Worm (Caenorhabditis elegans) whole organism, young adult: ENCODE measurements around the gene grl-17.

ENCODE experiments used
- D2030.7 ChIP-seq: fragments of 200-800 bp; sonication (Bioruptor generic); IDR thresholded peaks from 2 replicates; pipeline ENCODE4 v1.3.6; 2022; ENCODE audit warnings: missing genetic modification reagents, missing genetic modification characterization, missing compliant biosample characterization
- F23B12.7 ChIP-seq: sonication (generic microtip); optimal IDR thresholded peaks from 2 replicates; lab custom pipeline; 2017; ENCODE audit warnings: missing genetic modification characterization, mild to moderate bottlenecking, missing compliant biosample characterization, antibody characterized with exemption, moderate library complexity; ENCODE audit not compliant: insufficient read depth
- F33H1.4 ChIP-seq: fragments of 200-800 bp; sonication (Bioruptor generic); IDR thresholded peaks from 2 replicates; pipeline ENCODE4 v1.3.6; 2022; ENCODE audit warnings: missing genetic modification reagents, missing genetic modification characterization, missing compliant biosample characterization
- F37B4.10 ChIP-seq: fragments of 200-800 bp; sonication (Bioruptor generic); IDR thresholded peaks from 2 replicates; pipeline ENCODE4 v1.3.6; 2022; ENCODE audit warnings: missing genetic modification characterization, missing compliant biosample characterization
- Y79H2A.3 ChIP-seq: fragments of 200-800 bp; sonication (Bioruptor generic); conservative IDR thresholded peaks from 2 replicates; pipeline ENCODE4 v1.3.6; 2022; ENCODE audit warnings: missing genetic modification reagents, missing genetic modification characterization, missing compliant biosample characterization
- Y95B8A.8 ChIP-seq: fragments of 200-800 bp; sonication (Bioruptor generic); IDR thresholded peaks from 2 replicates; pipeline ENCODE4 v1.3.6; 2022; ENCODE audit warnings: missing genetic modification reagents, missing genetic modification characterization, missing compliant biosample characterization
- ZK185.1 ChIP-seq: sonication (generic microtip); optimal IDR thresholded peaks from 2 replicates; lab custom pipeline; 2016; ENCODE audit warnings: mild to moderate bottlenecking, missing genetic modification characterization, missing compliant biosample characterization; ENCODE audit not compliant: poor library complexity, severe bottlenecking
- attf-3 ChIP-seq: fragments of 200-800 bp; sonication (Bioruptor generic); conservative IDR thresholded peaks from 2 replicates; pipeline ENCODE4 v1.3.6; 2022; ENCODE audit warnings: missing genetic modification reagents, missing genetic modification characterization, missing compliant biosample characterization
- attf-5 ChIP-seq: fragments of 200-800 bp; sonication (Bioruptor generic); optimal IDR thresholded peaks from 2 replicates; lab custom pipeline; 2018; ENCODE audit warnings: mild to moderate bottlenecking, missing genetic modification characterization, missing compliant biosample characterization
- ccch-3 ChIP-seq: fragments of 200-800 bp; sonication (Bioruptor generic); optimal IDR thresholded peaks from 2 replicates; lab custom pipeline; 2018; ENCODE audit warnings: mild to moderate bottlenecking, missing genetic modification characterization, missing compliant biosample characterization
- cebp-1 ChIP-seq, 2 experiments: fragments of 200-800 bp in 1 of 2; sonication (Bioruptor generic) in 1 of 2; sonication (generic microtip) in 1 of 2; IDR thresholded peaks in 1 of 2; optimal IDR thresholded peaks in 1 of 2; 2 replicates each; pipeline versions ENCODE4 v1.3.6 to Lab custom; 2017 to 2022; ENCODE audit warnings: missing compliant biosample characterization in 2 of 2, missing genetic modification characterization in 2 of 2, mild to moderate bottlenecking in 1 of 2, missing genetic modification reagents in 1 of 2, moderate library complexity in 1 of 2
- ceh-100 ChIP-seq: fragments of 200-800 bp; sonication (Bioruptor generic); IDR thresholded peaks from 2 replicates; pipeline ENCODE4 v1.3.6; 2022; ENCODE audit warnings: missing genetic modification reagents, missing genetic modification characterization, missing compliant biosample characterization
- ceh-27 ChIP-seq: fragments of 200-800 bp; sonication (Bioruptor generic); optimal IDR thresholded peaks from 2 replicates; lab custom pipeline; 2018; ENCODE audit warnings: mild to moderate bottlenecking, missing genetic modification characterization, moderate library complexity, missing compliant biosample characterization
- ceh-40 ChIP-seq: fragments of 200-800 bp; sonication (Bioruptor generic); IDR thresholded peaks from 2 replicates; pipeline ENCODE4 v1.3.6; 2022; ENCODE audit warnings: missing genetic modification characterization, missing compliant biosample characterization
- ceh-58 ChIP-seq: fragments of 200-800 bp; sonication (Bioruptor generic); IDR thresholded peaks from 2 replicates; pipeline ENCODE4 v1.3.6; 2022; ENCODE audit warnings: missing genetic modification characterization, missing compliant biosample characterization
- ceh-79 ChIP-seq: sonication (generic microtip); optimal IDR thresholded peaks from 2 replicates; lab custom pipeline; 2017; ENCODE audit warnings: mild to moderate bottlenecking, missing genetic modification characterization, missing compliant biosample characterization
- dox-1 ChIP-seq: fragments of 200-800 bp; sonication (Bioruptor generic); IDR thresholded peaks from 2 replicates; pipeline ENCODE4 v1.3.6; 2022; ENCODE audit warnings: missing genetic modification reagents, missing genetic modification characterization, missing compliant biosample characterization
- dpff-1 ChIP-seq: sonication (generic microtip); optimal IDR thresholded peaks from 2 replicates; lab custom pipeline; 2017; ENCODE audit warnings: mild to moderate bottlenecking, missing genetic modification characterization, missing compliant biosample characterization
- egrh-3 ChIP-seq: fragments of 200-800 bp; sonication (Bioruptor generic); IDR thresholded peaks from 2 replicates; pipeline ENCODE4 v1.3.6; 2022; ENCODE audit warnings: missing genetic modification reagents, missing genetic modification characterization, missing compliant biosample characterization
- ekl-4 ChIP-seq: fragments of 200-800 bp; sonication (Bioruptor generic); IDR thresholded peaks from 2 replicates; pipeline ENCODE4 v1.3.6; 2022; ENCODE audit warnings: missing genetic modification reagents, missing genetic modification characterization, missing compliant biosample characterization
- him-1 ChIP-seq: sonication (generic microtip); optimal IDR thresholded peaks from 2 replicates; lab custom pipeline; 2016; ENCODE audit warnings: missing genotype, missing genetic modification reagents, missing genetic modification characterization, missing compliant biosample characterization
- hsf-1 ChIP-seq: fragments of 200-800 bp; sonication (Bioruptor generic); IDR thresholded peaks from 2 replicates; pipeline ENCODE4 v1.3.6; 2022; ENCODE audit warnings: missing genetic modification reagents, missing genetic modification characterization, missing compliant biosample characterization
- lin-26 ChIP-seq: fragments of 200-800 bp; sonication (Bioruptor generic); IDR thresholded peaks from 2 replicates; pipeline ENCODE4 v1.3.6; 2022; ENCODE audit warnings: missing genetic modification reagents, missing genetic modification characterization, missing compliant biosample characterization
- lin-35 ChIP-seq, 3 experiments: fragments of 150-350 bp in 2 of 3; sonication (generic microtip) in 1 of 3; optimal IDR thresholded peaks; 2 replicates each; lab custom pipeline; 2014 to 2018; ENCODE audit warnings: missing biosample characterization in 3 of 3, missing genetic modification characterization in 3 of 3, missing genetic modification reagents in 3 of 3
- lin-40 ChIP-seq: sonication (generic microtip); optimal IDR thresholded peaks from 2 replicates; lab custom pipeline; 2016; ENCODE audit warnings: missing genetic modification characterization, mild to moderate bottlenecking, missing compliant biosample characterization, missing genotype, missing genetic modification reagents
- lsl-1 ChIP-seq: fragments of 200-800 bp; sonication (Bioruptor generic); optimal IDR thresholded peaks from 2 replicates; lab custom pipeline; 2018; ENCODE audit warnings: mild to moderate bottlenecking, missing genetic modification characterization, moderate library complexity, missing compliant biosample characterization
- madf-3 ChIP-seq: fragments of 200-800 bp; sonication (Bioruptor generic); IDR thresholded peaks from 2 replicates; pipeline ENCODE4 v1.3.6; 2022; ENCODE audit warnings: missing genetic modification reagents, missing genetic modification characterization, missing compliant biosample characterization
- madf-8 ChIP-seq: fragments of 200-800 bp; sonication (Bioruptor generic); conservative IDR thresholded peaks from 2 replicates; pipeline ENCODE4 v1.3.6; 2022; ENCODE audit warnings: missing genetic modification reagents, missing genetic modification characterization, missing compliant biosample characterization
- mcd-1 ChIP-seq: fragments of 200-800 bp; sonication (Bioruptor generic); IDR thresholded peaks from 2 replicates; pipeline ENCODE4 v1.3.6; 2022; ENCODE audit warnings: missing genetic modification reagents, missing genetic modification characterization, missing compliant biosample characterization
- nfya-1 ChIP-seq: sonication (generic microtip); optimal IDR thresholded peaks from 2 replicates; lab custom pipeline; 2017; ENCODE audit warnings: antibody characterized with exemption, missing compliant biosample characterization, missing genetic modification characterization, borderline replicate concordance; ENCODE audit not compliant: insufficient read depth
- nfya-2 ChIP-seq: fragments of 200-800 bp; sonication (Bioruptor generic); IDR thresholded peaks from 2 replicates; pipeline ENCODE4 v1.3.6; 2022; ENCODE audit warnings: missing genetic modification reagents, missing genetic modification characterization, missing compliant biosample characterization
- nhr-179 ChIP-seq: sonication (generic microtip); optimal IDR thresholded peaks from 2 replicates; lab custom pipeline; 2016; ENCODE audit warnings: mild to moderate bottlenecking, missing genetic modification characterization, missing compliant biosample characterization
- nhr-90 ChIP-seq: sonication (generic microtip); optimal IDR thresholded peaks from 2 replicates; lab custom pipeline; 2016; ENCODE audit warnings: missing genotype, mild to moderate bottlenecking, missing genetic modification characterization, missing compliant biosample characterization
- repo-1 ChIP-seq: sonication (generic microtip); optimal IDR thresholded peaks from 2 replicates; lab custom pipeline; 2017; ENCODE audit warnings: mild to moderate bottlenecking, missing genetic modification characterization, missing compliant biosample characterization
- sdz-38 ChIP-seq: sonication (generic microtip); optimal IDR thresholded peaks from 2 replicates; lab custom pipeline; 2016; ENCODE audit warnings: missing genotype, missing genetic modification characterization, missing compliant biosample characterization
- sea-2 ChIP-seq: fragments of 200-800 bp; sonication (Bioruptor generic); IDR thresholded peaks from 2 replicates; pipeline ENCODE4 v1.3.6; 2022; ENCODE audit warnings: missing genetic modification characterization, missing compliant biosample characterization
- snpc-1.3 ChIP-seq: sonication (generic microtip); optimal IDR thresholded peaks from 2 replicates; lab custom pipeline; 2017; ENCODE audit warnings: missing genetic modification characterization, mild to moderate bottlenecking, missing compliant biosample characterization, antibody characterized with exemption, moderate library complexity, missing genotype, missing genetic modification reagents; ENCODE audit not compliant: insufficient read depth
- snpc-3.4 ChIP-seq: sonication (generic microtip); optimal IDR thresholded peaks from 2 replicates; lab custom pipeline; 2017; ENCODE audit warnings: missing genetic modification characterization, mild to moderate bottlenecking, missing compliant biosample characterization, antibody characterized with exemption, moderate library complexity, missing genotype, missing genetic modification reagents
- snpc-4 ChIP-seq, 5 experiments: fragments of 150-350 bp in 1 of 5; sonication (generic microtip) in 4 of 5; optimal IDR thresholded peaks; 2 replicates each; lab custom pipeline; 2014 to 2018; ENCODE audit warnings: missing genetic modification characterization in 5 of 5, missing biosample characterization in 3 of 5, antibody characterized with exemption in 2 of 5, mild to moderate bottlenecking in 2 of 5, missing compliant biosample characterization in 2 of 5, missing genotype in 2 of 5, moderate library complexity in 2 of 5, missing genetic modification reagents in 1 of 5
- sptf-2 ChIP-seq: fragments of 200-800 bp; sonication (Bioruptor generic); optimal IDR thresholded peaks from 2 replicates; lab custom pipeline; 2018; ENCODE audit warnings: mild to moderate bottlenecking, missing genetic modification characterization, missing compliant biosample characterization
- tbp1 ChIP-seq: fragments of 200-800 bp; sonication (Bioruptor generic); optimal IDR thresholded peaks from 2 replicates; lab custom pipeline; 2018; ENCODE audit warnings: mild to moderate bottlenecking, missing genetic modification characterization, missing compliant biosample characterization
- tbx-9 ChIP-seq: sonication (generic microtip); optimal IDR thresholded peaks from 2 replicates; lab custom pipeline; 2016; ENCODE audit warnings: borderline replicate concordance, missing genetic modification characterization, inconsistent platforms, missing compliant biosample characterization
- unc-130 ChIP-seq: sonication (generic microtip); optimal IDR thresholded peaks from 2 replicates; lab custom pipeline; 2016; ENCODE audit warnings: missing genetic modification reagents, missing genetic modification characterization, missing compliant biosample characterization
- xnd-1 ChIP-seq: sonication (generic microtip); optimal IDR thresholded peaks from 2 replicates; lab custom pipeline; 2016; ENCODE audit warnings: missing genotype, missing genetic modification reagents, missing genetic modification characterization, missing compliant biosample characterization
- zfh-2 ChIP-seq: fragments of 200-800 bp; sonication (Bioruptor generic); conservative IDR thresholded peaks from 2 replicates; pipeline ENCODE4 v1.3.6; 2022; ENCODE audit warnings: missing genetic modification reagents, missing genetic modification characterization, missing compliant biosample characterization
- ztf-18 ChIP-seq: sonication (generic microtip); optimal IDR thresholded peaks from 2 replicates; lab custom pipeline; 2016; ENCODE audit warnings: missing genotype, mild to moderate bottlenecking, missing genetic modification characterization, missing compliant biosample characterization
- ztf-28 ChIP-seq: fragments of 200-800 bp; sonication (Bioruptor generic); IDR thresholded peaks from 2 replicates; pipeline ENCODE4 v1.3.6; 2022; ENCODE audit warnings: missing genetic modification reagents, missing genetic modification characterization, missing compliant biosample characterization

The grl-17 gene

ce11 chrV:13551601-13552000, 12.1 kb downstream of the grl-17 start, which contains the start of the genes C56A3.4 and C56A3.5 (continued):
- TF ChIP-seq snpc-4 (GFP tag; optimal IDR thresholded peaks at IDR 0.05; lab: Kevin White, UChicago) (no peak), snpc-4 (tag; optimal IDR thresholded peaks at IDR 0.05; lab: Kevin White, UChicago) (peak in 1 of 4 experiments; percentile 14), tbp1 (GFP tag; lab: Kevin White, UChicago) (no peak), nhr-179 (tag; lab: Kevin White, UChicago) (no peak), ceh-27 (peak; percentile 58), madf-8 (GFP tag; lab: Robert Waterston, UW) (no peak), attf-3 (GFP tag; lab: Robert Waterston, UW) (0 out of 2 replicates have a peak, but pooled peaks have one; percentile 29), ceh-58 (no peak), ztf-18 (no peak), sptf-2 (GFP tag; lab: Kevin White, UChicago) (no peak), F23B12.7 (no peak), D2030.7 (GFP tag; lab: Robert Waterston, UW) (0 out of 2 replicates have a peak, but pooled peaks have one; percentile 26), nfya-2 (GFP tag; lab: Robert Waterston, UW) (no peak), sea-2 (no peak), lin-26 (GFP tag; lab: Robert Waterston, UW) (no peak), snpc-1.3 (tag; lab: Kevin White, UChicago) (no peak), mcd-1 (GFP tag; lab: Robert Waterston, UW) (peak; percentile 60), nhr-90 (tag; lab: Kevin White, UChicago) (no peak), Y95B8A.8 (GFP tag; lab: Robert Waterston, UW) (no peak), F33H1.4 (GFP tag; lab: Robert Waterston, UW) (no peak), F37B4.10 (GFP tag; lab: Robert Waterston, UW) (no peak), dpff-1 (tag; lab: Kevin White, UChicago) (no peak), ccch-3 (GFP tag; lab: Kevin White, UChicago) (no peak), lin-40 (tag; lab: Kevin White, UChicago) (peak; percentile 4), hsf-1 (GFP tag; lab: Robert Waterston, UW) (no peak), ekl-4 (no peak), attf-5 (peak; percentile 53), repo-1 (tag; lab: Kevin White, UChicago) (no peak), him-1 (tag; lab: Kevin White, UChicago) (no peak), nfya-1 (no peak), lsl-1 (GFP tag; lab: Kevin White, UChicago) (no peak), ZK185.1 (tag; lab: Kevin White, UChicago) (peak; percentile 48), sdz-38 (no peak), Y79H2A.3 (GFP tag; lab: Robert Waterston, UW) (no peak), ztf-28 (GFP tag; lab: Robert Waterston, UW) (no peak), xnd-1 (tag; lab: Kevin White, UChicago) (no peak), unc-130 (GFP tag; lab: Kevin White, UChicago) (peak; percentile 28), madf-3 (GFP tag; lab: Robert Waterston, UW) (no peak), zfh-2 (GFP tag; lab: Robert Waterston, UW) (no peak), cebp-1 (GFP tag; IDR thresholded peaks at IDR 0.05; lab: Robert Waterston, UW) (peak; percentile 92), cebp-1 (tag; optimal IDR thresholded peaks at IDR 0.05; lab: Kevin White, UChicago) (peak; percentile 99), tbx-9 (tag; lab: Kevin White, UChicago) (no peak), lin-35 (GFP tag; optimal IDR thresholded peaks at IDR 0.05; lab: Kevin White, UChicago) (peak in 1 of 3 experiments; percentile 20), dox-1 (GFP tag; lab: Robert Waterston, UW) (no peak; the same call in 1 of the 2 replicates), ceh-79 (no peak), snpc-3.4 (tag; lab: Kevin White, UChicago) (no peak), egrh-3 (GFP tag; lab: Robert Waterston, UW) (no peak), ceh-100 (GFP tag; lab: Robert Waterston, UW) (no peak), ceh-40 (no peak)
